Worm (Caenorhabditis elegans) whole organism, mixed stage, embryonic: ENCODE results near the gene taf-12.

Experiments used
- M03D4.4 ChIP-seq: sonication (generic microtip); optimal IDR thresholded peaks from 2 replicates; lab custom pipeline; 2017; ENCODE audit warnings: mild to moderate bottlenecking, missing genetic modification characterization, missing compliant biosample characterization
- bed-3 ChIP-seq: fragments of 200-800 bp; sonication (Bioruptor generic); optimal IDR thresholded peaks from 3 replicates; lab custom pipeline; 2018; ENCODE audit warnings: mild to moderate bottlenecking, missing genetic modification characterization, moderate library complexity, missing compliant biosample characterization
- blmp-1 ChIP-seq: fragments of 150-350 bp; optimal IDR thresholded peaks from 2 replicates; lab custom pipeline; 2014; ENCODE audit warnings: missing biosample characterization, missing genetic modification characterization
- ceh-39 ChIP-seq: fragments of 150-350 bp; optimal IDR thresholded peaks from 2 replicates; lab custom pipeline; 2014; ENCODE audit warnings: missing biosample characterization, missing genetic modification characterization
- ceh-43 ChIP-seq: fragments of 200-800 bp; sonication (Bioruptor generic); optimal IDR thresholded peaks from 2 replicates; lab custom pipeline; 2018; ENCODE audit warnings: mild to moderate bottlenecking, missing genetic modification characterization, moderate library complexity, missing compliant biosample characterization
- ceh-83 ChIP-seq: fragments of 200-800 bp; sonication (Bioruptor generic); optimal IDR thresholded peaks from 2 replicates; lab custom pipeline; 2018; ENCODE audit warnings: mild to moderate bottlenecking, missing genetic modification characterization, missing compliant biosample characterization
- ces-1 ChIP-seq: fragments of 150-350 bp; optimal IDR thresholded peaks from 2 replicates; lab custom pipeline; 2014; ENCODE audit warnings: missing biosample characterization, missing genetic modification reagents, missing genetic modification characterization
- cnd-1 ChIP-seq: fragments of 200-800 bp; sonication (Bioruptor generic); optimal IDR thresholded peaks from 2 replicates; lab custom pipeline; 2018; ENCODE audit warnings: mild to moderate bottlenecking, missing genetic modification characterization, missing compliant biosample characterization
- drap-1 ChIP-seq: fragments of 200-800 bp; sonication (Bioruptor generic); optimal IDR thresholded peaks from 3 replicates; lab custom pipeline; 2018; ENCODE audit warnings: mild to moderate bottlenecking, missing genetic modification characterization, missing compliant biosample characterization
- elt-1 ChIP-seq: sonication (generic microtip); optimal IDR thresholded peaks from 2 replicates; lab custom pipeline; 2017; ENCODE audit warnings: missing genetic modification characterization, mild to moderate bottlenecking, missing compliant biosample characterization, antibody characterized with exemption, moderate library complexity, borderline replicate concordance; ENCODE audit not compliant: insufficient read depth
- elt-3 ChIP-seq: fragments of 150-350 bp; optimal IDR thresholded peaks from 2 replicates; lab custom pipeline; 2014; ENCODE audit warnings: missing biosample characterization, missing genetic modification characterization
- flh-1 ChIP-seq: fragments of 200-800 bp; sonication (Bioruptor generic); optimal IDR thresholded peaks from 2 replicates; lab custom pipeline; 2018; ENCODE audit warnings: mild to moderate bottlenecking, missing genetic modification characterization, moderate library complexity, missing compliant biosample characterization
- ham-2 ChIP-seq: fragments of 200-800 bp; sonication (Bioruptor generic); optimal IDR thresholded peaks from 2 replicates; lab custom pipeline; 2018; ENCODE audit warnings: mild to moderate bottlenecking, missing genetic modification characterization, missing compliant biosample characterization
- hlh-1 ChIP-seq: fragments of 150-350 bp; optimal IDR thresholded peaks from 2 replicates; lab custom pipeline; 2014; ENCODE audit warnings: missing biosample characterization, missing genetic modification reagents, missing genetic modification characterization
- lin-13 ChIP-seq: fragments of 150-350 bp; optimal IDR thresholded peaks from 2 replicates; lab custom pipeline; 2014; ENCODE audit warnings: missing biosample characterization, missing genetic modification characterization
- lin-32 ChIP-seq: fragments of 200-800 bp; sonication (Bioruptor generic); optimal IDR thresholded peaks from 2 replicates; lab custom pipeline; 2018; ENCODE audit warnings: mild to moderate bottlenecking, missing genetic modification characterization, missing compliant biosample characterization
- lsy-2 ChIP-seq: fragments of 150-350 bp; optimal IDR thresholded peaks from 2 replicates; lab custom pipeline; 2014; ENCODE audit warnings: missing biosample characterization, missing genetic modification characterization
- mab-5 ChIP-seq: fragments of 150-350 bp; optimal IDR thresholded peaks from 2 replicates; lab custom pipeline; 2014; ENCODE audit warnings: missing biosample characterization, missing genetic modification characterization
- mep-1 ChIP-seq: fragments of 150-350 bp; optimal IDR thresholded peaks from 2 replicates; lab custom pipeline; 2017; ENCODE audit warnings: missing biosample characterization, missing genetic modification reagents, missing genetic modification characterization, inconsistent platforms
- mls-2 ChIP-seq: sonication (generic microtip); optimal IDR thresholded peaks from 2 replicates; lab custom pipeline; 2016; ENCODE audit warnings: mild to moderate bottlenecking, missing genetic modification characterization, moderate library complexity, missing compliant biosample characterization
- nhr-12 ChIP-seq: fragments of 150-350 bp; optimal IDR thresholded peaks from 2 replicates; lab custom pipeline; 2014; ENCODE audit warnings: missing biosample characterization, missing genetic modification characterization
- nhr-2 ChIP-seq: fragments of 150-350 bp; optimal IDR thresholded peaks from 2 replicates; lab custom pipeline; 2014; ENCODE audit warnings: missing biosample characterization, missing genetic modification characterization
- nhr-237 ChIP-seq: fragments of 150-350 bp; optimal IDR thresholded peaks from 2 replicates; lab custom pipeline; 2014; ENCODE audit warnings: missing biosample characterization, missing genetic modification characterization
- nhr-28 ChIP-seq: fragments of 150-350 bp; optimal IDR thresholded peaks from 2 replicates; lab custom pipeline; 2014; ENCODE audit warnings: missing biosample characterization, missing genetic modification characterization
- nhr-76 ChIP-seq: sonication (generic microtip); optimal IDR thresholded peaks from 2 replicates; lab custom pipeline; 2017; ENCODE audit warnings: missing biosample characterization, missing genetic modification characterization
- pha-4 ChIP-seq: fragments of 150-350 bp; optimal IDR thresholded peaks from 2 replicates; lab custom pipeline; 2018; ENCODE audit warnings: missing biosample characterization, missing genetic modification reagents, missing genetic modification characterization
- sem-2 ChIP-seq: fragments of 200-800 bp; sonication (Bioruptor generic); optimal IDR thresholded peaks from 2 replicates; lab custom pipeline; 2018; ENCODE audit warnings: mild to moderate bottlenecking, missing genetic modification characterization, missing compliant biosample characterization
- snpc-4 ChIP-seq: fragments of 150-350 bp; optimal IDR thresholded peaks from 2 replicates; lab custom pipeline; 2014; ENCODE audit warnings: missing biosample characterization, missing genetic modification characterization
- sptf-1 ChIP-seq: sonication (generic microtip); optimal IDR thresholded peaks from 2 replicates; lab custom pipeline; 2017; ENCODE audit warnings: mild to moderate bottlenecking, missing genetic modification characterization, moderate library complexity, missing compliant biosample characterization
- tbx-8 ChIP-seq: fragments of 200-800 bp; sonication (Bioruptor generic); optimal IDR thresholded peaks from 2 replicates; lab custom pipeline; 2018; ENCODE audit warnings: mild to moderate bottlenecking, missing genetic modification characterization, moderate library complexity, missing compliant biosample characterization
- unc-120 ChIP-seq: sonication (generic microtip); optimal IDR thresholded peaks from 2 replicates; lab custom pipeline; 2017; ENCODE audit warnings: missing genetic modification characterization, missing compliant biosample characterization; ENCODE audit not compliant: poor library complexity, severe bottlenecking
- unc-39 ChIP-seq: fragments of 150-350 bp; optimal IDR thresholded peaks from 2 replicates; lab custom pipeline; 2014; ENCODE audit warnings: missing biosample characterization, missing genetic modification characterization
- unc-62 ChIP-seq: fragments of 150-350 bp; optimal IDR thresholded peaks from 2 replicates; lab custom pipeline; 2014; ENCODE audit warnings: missing biosample characterization, missing genetic modification reagents, missing genetic modification characterization
- zip-8 ChIP-seq: fragments of 150-350 bp; optimal IDR thresholded peaks from 2 replicates; lab custom pipeline; 2014; ENCODE audit warnings: missing biosample characterization, missing genetic modification characterization
- ztf-11 ChIP-seq: fragments of 150-350 bp; optimal IDR thresholded peaks from 2 replicates; lab custom pipeline; 2014; ENCODE audit warnings: missing biosample characterization, missing genetic modification characterization

Gene taf-12

ce11 chrIII:11823260-11823659 is 45.8 kb downstream of the taf-12 start, which contains the start of gene C18D11.3:
C18D11.3 (plus strand) TSS chrIII:11823448.
- peak; percentile 1 for TF ChIP-seq ceh-39
- no peak for TF ChIP-seq elt-1 (tag; lab: Kevin White, UChicago)
- no peak for TF ChIP-seq nhr-2
- no peak for TF ChIP-seq zip-8 (tag; lab: Kevin White, UChicago)
- TF ChIP-seq mab-5: no peak
- TF ChIP-seq blmp-1 (tag; lab: Kevin White, UChicago): no peak
- no peak for TF ChIP-seq sem-2 (GFP tag; lab: Kevin White, UChicago)
- TF ChIP-seq bed-3 (GFP tag; lab: Kevin White, UChicago): no peak
- TF ChIP-seq nhr-12 (tag; lab: Kevin White, UChicago): no peak
- peak; percentile 74 for TF ChIP-seq mep-1 (tag; lab: Kevin White, UChicago)
- no peak for TF ChIP-seq nhr-76 (tag; lab: Kevin White, UChicago)
- peak; percentile 11 for TF ChIP-seq unc-62 (GFP tag; lab: Kevin White, UChicago)
- peak; percentile 94 for TF ChIP-seq hlh-1
- no peak for TF ChIP-seq snpc-4 (tag; lab: Kevin White, UChicago)
- TF ChIP-seq ceh-83 (GFP tag; lab: Kevin White, UChicago): no peak
- TF ChIP-seq lin-32 (GFP tag; lab: Kevin White, UChicago): no peak
- TF ChIP-seq ham-2 (GFP tag; lab: Kevin White, UChicago): no peak
- TF ChIP-seq elt-3 (tag; lab: Kevin White, UChicago): no peak
- TF ChIP-seq unc-39 (tag; lab: Kevin White, UChicago): no peak
- TF ChIP-seq M03D4.4 (tag; lab: Kevin White, UChicago): peak; percentile 10
- no peak for TF ChIP-seq tbx-8 (GFP tag; lab: Kevin White, UChicago)
- TF ChIP-seq drap-1: no peak
- TF ChIP-seq nhr-237 (tag; lab: Kevin White, UChicago): peak; percentile 46
- TF ChIP-seq flh-1 (GFP tag; lab: Kevin White, UChicago): no peak
- no peak for TF ChIP-seq cnd-1 (tag; lab: Kevin White, UChicago)
- TF ChIP-seq pha-4 (tag; lab: Kevin White, UChicago): peak; percentile 78
- peak; percentile 7 for TF ChIP-seq mls-2
- peak; percentile 21 for TF ChIP-seq sptf-1 (tag; lab: Kevin White, UChicago)
- TF ChIP-seq unc-120: peak; percentile 63
- no peak for TF ChIP-seq nhr-28 (tag; lab: Kevin White, UChicago)
- peak; percentile 95 for TF ChIP-seq lsy-2 (tag; lab: Kevin White, UChicago)
- no peak for TF ChIP-seq ztf-11 (tag; lab: Kevin White, UChicago)
- peak; percentile 74 for TF ChIP-seq lin-13 (tag; lab: Kevin White, UChicago)
- TF ChIP-seq ceh-43 (GFP tag; lab: Kevin White, UChicago): peak; percentile 8
- peak; percentile 13 for TF ChIP-seq ces-1 (GFP tag; lab: Kevin White, UChicago)

ce11 chrIII:11822407-11822806 is 46.7 kb downstream of the taf-12 start, which contains the start of gene maa-1:
maa-1 (minus strand) TSS chrIII:11822526.
- TF ChIP-seq mep-1 (tag; lab: Kevin White, UChicago) (no peak), mls-2 (no peak), ztf-11 (tag; lab: Kevin White, UChicago) (no peak), lin-32 (GFP tag; lab: Kevin White, UChicago) (no peak), M03D4.4 (tag; lab: Kevin White, UChicago) (no peak), unc-39 (tag; lab: Kevin White, UChicago) (no peak), blmp-1 (tag; lab: Kevin White, UChicago) (no peak), snpc-4 (tag; lab: Kevin White, UChicago) (no peak), nhr-76 (tag; lab: Kevin White, UChicago) (no peak), mab-5 (no peak), flh-1 (GFP tag; lab: Kevin White, UChicago) (no peak), nhr-237 (tag; lab: Kevin White, UChicago) (no peak), ceh-83 (GFP tag; lab: Kevin White, UChicago) (no peak), nhr-28 (tag; lab: Kevin White, UChicago) (no peak), ceh-39 (no peak), hlh-1 (no peak), sem-2 (GFP tag; lab: Kevin White, UChicago) (no peak)

- TF ChIP-seq nhr-28 (tag; lab: Kevin White, UChicago) (no peak), cnd-1 (tag; lab: Kevin White, UChicago) (no peak), nhr-76 (tag; lab: Kevin White, UChicago) (no peak), ham-2 (GFP tag; lab: Kevin White, UChicago) (no peak), tbx-8 (GFP tag; lab: Kevin White, UChicago) (no peak), mab-5 (no peak), flh-1 (GFP tag; lab: Kevin White, UChicago) (no peak), mep-1 (tag; lab: Kevin White, UChicago) (no peak), zip-8 (tag; lab: Kevin White, UChicago) (no peak), drap-1 (no peak), mls-2 (no peak), unc-39 (tag; lab: Kevin White, UChicago) (no peak), ceh-39 (no peak), unc-62 (GFP tag; lab: Kevin White, UChicago) (no peak), elt-3 (tag; lab: Kevin White, UChicago) (no peak), elt-1 (tag; lab: Kevin White, UChicago) (no peak), sem-2 (GFP tag; lab: Kevin White, UChicago) (no peak), ceh-83 (GFP tag; lab: Kevin White, UChicago) (no peak)
These were observed 51.2 kb downstream of the taf-12 start for ce11 chrIII:11817865-11818264.
